Worm (Caenorhabditis elegans) whole organism, L3 larva: ENCODE data around the gene marc-2.

ENCODE experiments used
- R02D3.7 ChIP-seq: fragments of 150-350 bp; optimal IDR thresholded peaks from 2 replicates; lab custom pipeline; 2014; ENCODE audit warnings: missing biosample characterization, missing genetic modification characterization
- aly-2 ChIP-seq: fragments of 150-350 bp; optimal IDR thresholded peaks from 2 replicates; lab custom pipeline; 2014; ENCODE audit warnings: missing biosample characterization, missing genetic modification characterization
- nhr-12 ChIP-seq: fragments of 150-350 bp; optimal IDR thresholded peaks from 2 replicates; lab custom pipeline; 2014; ENCODE audit warnings: missing biosample characterization, missing genetic modification characterization
- nhr-77 ChIP-seq: fragments of 150-350 bp; optimal IDR thresholded peaks from 2 replicates; lab custom pipeline; 2014; ENCODE audit warnings: missing biosample characterization, missing genetic modification characterization
- pha-4 ChIP-seq: fragments of 150-350 bp; optimal IDR thresholded peaks from 2 replicates; lab custom pipeline; 2014; ENCODE audit warnings: missing biosample characterization, missing genetic modification reagents, missing genetic modification characterization
- unc-62 ChIP-seq: fragments of 150-350 bp; sonication (generic microtip); optimal IDR thresholded peaks from 4 replicates; lab custom pipeline; 2014; ENCODE audit warnings: missing biosample characterization, missing genetic modification reagents, missing genetic modification characterization

DNA sequence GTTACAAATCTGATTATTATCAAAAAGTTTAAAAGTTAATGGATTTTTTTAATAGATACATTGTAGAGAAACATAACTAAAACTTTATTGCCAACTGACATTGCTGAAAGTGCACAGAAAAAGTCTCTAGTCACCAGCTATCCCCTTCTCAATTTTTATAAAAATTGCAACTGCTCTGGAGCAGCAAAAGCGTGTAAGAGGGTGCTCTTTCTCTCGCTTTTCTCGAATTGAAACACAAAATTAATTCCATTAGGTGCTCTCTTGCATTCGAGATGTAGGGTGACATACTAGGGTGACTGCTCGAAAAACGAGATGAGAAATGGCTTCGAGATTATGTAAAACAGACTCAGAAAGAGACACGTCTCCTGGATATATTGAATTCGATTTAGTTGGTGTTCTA lies 19.8 kb upstream of the marc-2 start:
- no peak for TF ChIP-seq pha-4 (tag; lab: Kevin White, UChicago)
- TF ChIP-seq unc-62 = no peak
- TF ChIP-seq aly-2 = no peak
- TF ChIP-seq nhr-77 (tag; lab: Kevin White, UChicago) = no peak
- TF ChIP-seq nhr-12 (tag; lab: Kevin White, UChicago) = no peak
- no peak for TF ChIP-seq R02D3.7 (tag; lab: Kevin White, UChicago)
